Worm (Caenorhabditis elegans) whole organism, L4 larva: ENCODE data around the gene mut-7.

Experiments used
- T26A8.4 ChIP-seq: fragments of 200-800 bp; sonication (Bioruptor generic); IDR thresholded peaks from 2 replicates; pipeline ENCODE4 v1.3.6; 2022; ENCODE audit warnings: missing genetic modification characterization, missing compliant biosample characterization
- arid-1 ChIP-seq: fragments of 200-800 bp; sonication (Bioruptor generic); conservative IDR thresholded peaks from 2 replicates; pipeline ENCODE4 v1.3.6; 2022; ENCODE audit warnings: missing genetic modification reagents, missing genetic modification characterization, missing compliant biosample characterization
- dpl-1 ChIP-seq: fragments of 150-350 bp; optimal IDR thresholded peaks from 2 replicates; lab custom pipeline; 2014; ENCODE audit warnings: missing biosample characterization, missing genetic modification reagents, missing genetic modification characterization
- lsy-2 ChIP-seq, 2 experiments: fragments of 150-350 bp in 1 of 2; sonication (generic microtip) in 1 of 2; optimal IDR thresholded peaks; 2 replicates each; lab custom pipeline; 2014 to 2017; ENCODE audit warnings: missing biosample characterization in 2 of 2, missing genetic modification characterization in 2 of 2
- mes-2 ChIP-seq: sonication (generic microtip); optimal IDR thresholded peaks from 2 replicates; lab custom pipeline; 2016; ENCODE audit warnings: missing genotype, mild to moderate bottlenecking, missing genetic modification characterization, missing compliant biosample characterization; ENCODE audit not compliant: poor library complexity, severe bottlenecking
- nhr-48 ChIP-seq: sonication (generic microtip); optimal IDR thresholded peaks from 2 replicates; lab custom pipeline; 2016; ENCODE audit warnings: mild to moderate bottlenecking, missing genetic modification characterization, missing compliant biosample characterization
- nhr-76 ChIP-seq: fragments of 150-350 bp; optimal IDR thresholded peaks from 2 replicates; lab custom pipeline; 2014; ENCODE audit warnings: missing biosample characterization, missing genetic modification characterization
- pha-4 ChIP-seq, 2 experiments: fragments of 150-350 bp in 1 of 2; fragments of 200-800 bp in 1 of 2; sonication (Bioruptor generic) in 1 of 2; IDR thresholded peaks in 1 of 2; optimal IDR thresholded peaks in 1 of 2; 2 replicates each; pipeline versions ENCODE4 v1.3.6 to Lab custom; 2014 to 2022; ENCODE audit warnings: missing genetic modification characterization in 2 of 2, missing genetic modification reagents in 2 of 2, missing biosample characterization in 1 of 2, missing compliant biosample characterization in 1 of 2
- unc-39 ChIP-seq: sonication (generic microtip); optimal IDR thresholded peaks from 2 replicates; lab custom pipeline; 2017; ENCODE audit warnings: missing biosample characterization, missing genetic modification characterization
- unc-62 ChIP-seq, 3 experiments: fragments of 150-350 bp in 1 of 3; sonication (generic microtip); optimal IDR thresholded peaks in 2 of 3; peaks in 1 of 3; 1 replicate in 1 of 3; 2 replicates in 2 of 3; lab custom pipeline; 2014 to 2017; ENCODE audit warnings: missing biosample characterization in 3 of 3, missing genetic modification characterization in 3 of 3, missing genetic modification reagents in 3 of 3, missing genotype in 1 of 3
- zip-2 ChIP-seq: fragments of 150-350 bp; optimal IDR thresholded peaks from 2 replicates; lab custom pipeline; 2014; ENCODE audit warnings: missing biosample characterization, missing genetic modification characterization

mut-7 gene

ce11 chrIII:9494209-9494608 is 48.0 kb downstream of the mut-7 start (continued):
- no peak for TF ChIP-seq pha-4 (GFP tag; IDR thresholded peaks at IDR 0.05; lab: Robert Waterston, UW)
- TF ChIP-seq pha-4 (tag; optimal IDR thresholded peaks at IDR 0.05; lab: Kevin White, UChicago) = no peak
- TF ChIP-seq, all 104 proteins: peak for 2

DNA sequence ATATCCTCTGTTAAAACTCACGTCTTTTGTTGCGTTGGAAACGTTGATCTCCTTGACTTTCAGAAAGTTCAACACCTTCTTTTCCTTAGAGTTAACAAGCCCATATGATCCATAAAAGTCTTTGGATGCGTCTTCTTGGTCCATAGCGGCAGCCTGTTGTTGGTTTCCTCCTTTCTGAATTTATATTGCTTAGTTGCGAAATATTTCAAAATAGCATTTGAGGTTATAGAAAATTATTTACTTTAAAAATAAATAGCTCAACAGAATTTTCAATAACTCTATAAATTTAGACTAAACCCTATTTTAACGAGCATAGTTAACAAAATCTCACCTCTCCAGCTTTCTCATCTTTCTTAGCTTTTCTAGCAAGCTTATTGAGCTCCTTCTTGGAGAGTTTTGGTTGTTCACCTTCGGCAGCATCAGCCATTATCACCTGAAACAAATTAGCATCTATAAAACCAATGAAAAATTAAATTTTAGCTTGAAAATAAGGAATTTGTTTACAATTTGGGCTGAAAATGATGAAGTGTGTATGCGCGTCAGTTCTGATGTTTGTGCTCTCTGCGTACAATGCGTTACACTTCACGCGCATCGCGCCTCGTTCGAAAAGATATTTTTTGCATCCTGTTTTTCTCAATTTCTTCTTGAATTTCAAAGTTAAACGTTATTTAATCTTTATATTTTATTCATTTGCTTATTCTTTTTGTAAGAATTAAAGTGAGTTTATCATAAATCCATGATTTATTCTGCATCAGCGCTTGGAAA is 51.2 kb downstream of the mut-7 start, which contains the start of the genes dars-1 and ctr-9:
Gene dars-1 (minus strand): TSS at position 433 of the 765 bp plus-strand sequence.
Gene ctr-9 (plus strand): TSS at position 614 of the 765 bp plus-strand sequence.
- peak in 1 of 2 experiments; percentile 31 for TF ChIP-seq lsy-2 (tag; optimal IDR thresholded peaks at IDR 0.05; lab: Kevin White, UChicago)
- peak; percentile 43 for TF ChIP-seq dpl-1
- TF ChIP-seq T26A8.4 = no peak
- TF ChIP-seq zip-2 (tag; lab: Kevin White, UChicago) = peak; percentile 91
- 0 out of 2 replicates have a peak, but pooled peaks have one; percentile 1 for TF ChIP-seq arid-1
- no peak for TF ChIP-seq nhr-76 (tag; lab: Kevin White, UChicago)
- TF ChIP-seq mes-2 = peak; percentile 18
- no peak for TF ChIP-seq nhr-48 (tag; lab: Kevin White, UChicago)

DNA sequence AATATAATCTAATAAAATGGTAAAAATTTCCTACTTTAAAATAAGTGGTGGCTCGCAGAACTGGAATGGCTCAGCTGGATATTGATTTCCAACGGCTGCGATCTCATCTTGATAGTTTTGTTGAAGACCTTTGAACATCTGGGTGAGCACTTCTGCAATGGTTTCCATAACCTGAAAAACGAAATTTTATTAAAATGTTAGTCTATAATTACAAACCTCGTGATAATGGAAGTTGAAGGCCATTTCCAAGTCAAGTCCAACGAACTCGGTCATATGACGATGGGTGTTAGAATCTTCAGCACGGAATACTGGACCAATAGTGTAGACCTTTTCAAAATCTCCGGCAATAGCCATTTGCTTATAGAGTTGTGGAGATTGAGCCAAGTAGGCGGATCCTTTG is 52.4 kb downstream of the mut-7 start:
- peak in 1 of 2 experiments; percentile 10 for TF ChIP-seq unc-62 (GFP tag; optimal IDR thresholded peaks at IDR 0.05 in 1 of 2; lab: Kevin White, UChicago)
- no peak for TF ChIP-seq unc-62 (tag; optimal IDR thresholded peaks at IDR 0.05; lab: Kevin White, UChicago)
- TF ChIP-seq unc-39 (tag; lab: Kevin White, UChicago) = no peak
